Fruit fly (Drosophila melanogaster): ENCODE data around the gene CG5828.
A peak's percentile ranks its signal among the peaks of the same experiment; 100 is the strongest.

Gene CG5828

DNA sequence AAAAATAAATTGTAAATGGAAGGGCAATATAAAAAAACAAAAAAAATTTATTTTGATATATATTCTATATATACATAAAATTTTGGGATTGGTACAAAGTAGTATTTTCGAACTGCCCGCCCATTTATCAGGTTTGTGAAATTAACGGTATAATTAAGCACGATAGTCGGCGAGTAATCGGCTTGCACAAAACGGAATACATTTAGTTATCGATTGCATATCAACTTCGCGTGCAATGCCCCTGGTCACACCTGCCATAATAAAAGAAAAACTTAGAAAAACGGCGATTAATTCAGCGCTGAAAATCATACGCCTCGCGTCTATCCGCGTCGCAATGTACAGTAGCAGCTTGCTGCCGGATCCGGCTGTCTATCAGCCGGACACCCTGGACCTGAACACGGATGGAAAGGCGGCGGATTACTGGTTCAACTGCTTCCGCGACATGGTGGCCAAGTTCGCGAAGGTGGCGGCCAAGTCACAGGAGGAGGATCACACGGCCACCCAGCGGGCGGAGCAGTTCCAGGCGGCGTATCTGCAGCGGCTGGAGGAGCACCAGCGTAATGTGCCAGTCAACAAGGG is at the start of gene CG5828:
CG5828 (plus strand) TSS at position 205 of the 579 bp plus-strand sequence.
- no peak for TF ChIP-seq CG5204 (GFP tag; optimal IDR thresholded peaks at IDR 0.05)
- peak; percentile 21 for TF ChIP-seq bab1 (GFP tag; optimal IDR thresholded peaks at IDR 0.05)
- TF ChIP-seq CG11617 (GFP tag; optimal IDR thresholded peaks at IDR 0.05) = no peak
- TF ChIP-seq ovo (GFP tag; optimal IDR thresholded peaks at IDR 0.05) = peak; percentile 60

DNA sequence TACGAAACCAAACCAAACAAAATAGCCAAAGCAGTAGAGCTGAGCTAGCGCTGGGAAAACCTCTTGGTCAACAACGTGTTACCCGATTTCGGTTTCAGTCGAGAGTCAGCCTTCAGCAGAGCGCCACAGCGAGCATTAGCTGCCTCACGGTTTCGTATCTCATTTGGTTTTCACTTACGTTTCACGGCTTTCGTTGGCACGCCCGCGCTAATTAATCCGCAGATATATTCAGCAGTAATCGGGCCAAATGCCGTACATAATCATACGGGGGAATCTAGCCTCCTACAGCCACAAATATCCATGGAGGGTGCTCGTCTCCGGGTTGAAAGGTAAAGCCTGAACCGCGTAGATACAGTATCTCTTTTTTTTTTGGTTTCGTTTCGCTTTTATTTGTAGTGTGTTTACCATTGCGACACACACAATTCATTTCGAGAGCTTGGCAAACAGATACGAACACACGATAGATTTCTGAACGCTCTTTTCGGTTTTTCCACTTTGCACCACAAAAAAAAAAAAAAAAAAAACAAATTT is 49.4 kb upstream of the CG5828 start, which contains the start of gene CG31650:
CG31650 (minus strand) TSS at position 352 of the 531 bp plus-strand sequence.
- TF ChIP-seq toe (GFP tag; optimal IDR thresholded peaks at IDR 0.05) (no peak), pad (GFP tag; optimal IDR thresholded peaks at IDR 0.05) (no peak), Mnt (GFP tag; optimal IDR thresholded peaks at IDR 0.05) (no peak), tj (GFP tag; optimal IDR thresholded peaks at IDR 0.05) (no peak), bab1 (GFP tag; optimal IDR thresholded peaks at IDR 0.05) (no peak), CG11617 (GFP tag; optimal IDR thresholded peaks at IDR 0.05) (no peak), kay (GFP tag; ENCODE audit: borderline replicate concordance) (no peak), Clk (GFP tag; optimal IDR thresholded peaks at IDR 0.05) (no peak)

DNA sequence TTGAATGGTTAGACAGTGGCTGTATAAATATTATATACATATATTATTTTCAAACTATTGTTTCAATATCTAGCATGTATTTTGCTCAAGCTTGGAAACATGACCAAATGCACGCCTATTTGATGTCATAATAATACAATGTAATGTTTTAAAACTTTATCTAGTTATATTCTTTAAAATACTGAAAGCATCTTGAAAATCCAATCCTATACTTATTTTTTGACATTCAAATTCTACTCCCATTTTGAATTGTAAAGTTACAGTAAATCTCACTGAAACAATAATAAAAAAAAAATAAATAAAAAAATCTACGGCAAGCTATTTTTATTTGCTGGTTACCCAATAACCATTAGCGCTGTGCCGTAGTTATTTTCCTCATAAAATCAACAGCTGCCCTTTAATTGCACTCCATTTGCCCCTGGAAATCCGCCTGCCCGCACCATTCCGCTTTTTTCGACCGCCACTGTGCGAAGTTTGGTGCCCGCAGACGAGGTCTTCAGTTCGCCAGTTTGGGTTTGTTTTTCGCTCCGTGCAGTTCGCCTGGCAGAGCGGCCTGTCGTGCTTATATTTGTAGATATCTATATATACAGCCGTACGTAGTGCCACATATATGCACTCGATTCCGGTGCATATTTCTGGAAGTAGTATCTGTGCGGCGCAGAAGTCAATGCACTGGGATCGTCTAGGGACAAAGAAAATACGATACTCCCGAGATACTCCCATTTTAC is 48.7 kb upstream of the CG5828 start:
- TF ChIP-seq toe (GFP tag; optimal IDR thresholded peaks at IDR 0.05) = no peak
- TF ChIP-seq CG12768 (GFP tag; optimal IDR thresholded peaks at IDR 0.05) = peak; percentile 10
- TF ChIP-seq Mnt (GFP tag; optimal IDR thresholded peaks at IDR 0.05) = peak; percentile 33
- peak; percentile 57 for TF ChIP-seq CG11617 (GFP tag; optimal IDR thresholded peaks at IDR 0.05)
- TF ChIP-seq pad (GFP tag; optimal IDR thresholded peaks at IDR 0.05) = peak; percentile 18
- no peak for TF ChIP-seq CG7045 (GFP tag; optimal IDR thresholded peaks at IDR 0.05)
- TF ChIP-seq CG1620 (GFP tag; optimal IDR thresholded peaks at IDR 0.05) = peak; percentile 4
- peak; percentile 57 for TF ChIP-seq CG33017 (tag; optimal IDR thresholded peaks at IDR 0.05)
- TF ChIP-seq CG7101 (tag; optimal IDR thresholded peaks at IDR 0.05) = peak; percentile 48
- peak; percentile 26 for TF ChIP-seq tj (GFP tag; optimal IDR thresholded peaks at IDR 0.05)
- no peak for TF ChIP-seq CG14711 (tag; optimal IDR thresholded peaks at IDR 0.05)
- no peak for TF ChIP-seq bab1 (GFP tag; optimal IDR thresholded peaks at IDR 0.05)
- no peak for TF ChIP-seq Clk (GFP tag; optimal IDR thresholded peaks at IDR 0.05)
- peak; percentile 13 for TF ChIP-seq cic (GFP tag; optimal IDR thresholded peaks at IDR 0.05)
- peak; percentile 66 for TF ChIP-seq kay (GFP tag; ENCODE audit: borderline replicate concordance)
- peak; percentile 15 for TF ChIP-seq CG5204 (GFP tag; optimal IDR thresholded peaks at IDR 0.05)
- no peak for TF ChIP-seq Hr96 (GFP tag; optimal IDR thresholded peaks at IDR 0.05)
- TF ChIP-seq cnc (optimal IDR thresholded peaks at IDR 0.05) = no peak
- TF ChIP-seq Crg-1 (GFP tag; optimal IDR thresholded peaks at IDR 0.05) = peak; percentile 34
- TF ChIP-seq ovo (GFP tag; optimal IDR thresholded peaks at IDR 0.05) = peak; percentile 58

DNA sequence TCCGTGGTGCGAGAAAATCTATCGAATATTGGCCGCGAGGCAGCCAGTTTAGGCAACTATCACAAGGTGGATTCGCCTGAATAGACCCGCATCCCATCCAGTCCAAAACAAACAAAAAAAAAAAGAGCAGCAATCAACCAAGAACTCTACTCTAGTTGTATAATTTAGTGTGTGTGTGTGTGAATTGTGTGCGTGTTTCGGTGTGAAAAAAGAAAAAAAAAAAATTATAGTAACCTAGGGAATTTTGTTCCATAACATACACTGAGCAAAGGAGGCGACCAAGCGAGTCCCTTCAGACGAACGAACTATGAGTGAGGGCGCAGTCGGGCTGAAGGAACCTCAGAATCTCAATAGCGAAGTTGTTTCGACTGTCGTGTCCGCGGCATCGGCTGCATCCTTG is 47.5 kb upstream of the CG5828 start:
- TF ChIP-seq Crg-1 (GFP tag; optimal IDR thresholded peaks at IDR 0.05) = no peak
- TF ChIP-seq CG7101 (tag; optimal IDR thresholded peaks at IDR 0.05) = no peak
- TF ChIP-seq kay (GFP tag; ENCODE audit: borderline replicate concordance) = no peak

dm6 chr2L:5049974-5050373 is 43.8 kb upstream of the CG5828 start:
- TF ChIP-seq Crg-1 (GFP tag; optimal IDR thresholded peaks at IDR 0.05) (no peak), CG5204 (GFP tag; optimal IDR thresholded peaks at IDR 0.05) (no peak), cnc (optimal IDR thresholded peaks at IDR 0.05) (no peak), Hr96 (GFP tag; optimal IDR thresholded peaks at IDR 0.05) (no peak), CG1620 (GFP tag; optimal IDR thresholded peaks at IDR 0.05) (no peak), Clk (GFP tag; optimal IDR thresholded peaks at IDR 0.05) (no peak), cic (GFP tag; optimal IDR thresholded peaks at IDR 0.05) (no peak), CG14711 (tag; optimal IDR thresholded peaks at IDR 0.05) (no peak), bab1 (GFP tag; optimal IDR thresholded peaks at IDR 0.05) (no peak), Mnt (GFP tag; optimal IDR thresholded peaks at IDR 0.05) (no peak), kay (GFP tag; ENCODE audit: borderline replicate concordance) (no peak), CG7045 (GFP tag; optimal IDR thresholded peaks at IDR 0.05) (no peak), ovo (GFP tag; optimal IDR thresholded peaks at IDR 0.05) (no peak), CG12768 (GFP tag; optimal IDR thresholded peaks at IDR 0.05) (no peak), pad (GFP tag; optimal IDR thresholded peaks at IDR 0.05) (no peak)

DNA sequence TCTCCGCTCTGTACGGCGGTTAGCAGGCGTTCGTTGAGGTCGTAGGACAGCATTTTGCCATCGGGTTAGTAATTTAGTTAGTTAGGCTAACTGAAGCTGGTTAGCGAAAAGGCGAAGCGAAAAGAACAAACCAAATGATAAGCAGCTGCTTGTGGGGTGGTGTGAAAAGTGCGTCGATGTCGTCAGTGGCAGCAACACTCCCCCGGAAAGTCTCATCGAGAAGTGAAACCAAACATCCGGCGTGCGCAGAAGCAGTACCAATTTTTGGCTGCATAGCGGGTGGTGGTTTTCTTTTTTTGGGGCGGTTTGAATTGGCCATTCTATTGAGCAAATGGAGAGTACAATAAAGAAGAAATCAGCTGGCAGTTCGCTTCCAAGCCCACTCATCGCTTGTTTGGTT is 43.0 kb upstream of the CG5828 start, which contains the start of gene CG9121:
CG9121 (minus strand) TSS at position 238 of the 400 bp plus-strand sequence.
- TF ChIP-seq CG11617 (GFP tag; optimal IDR thresholded peaks at IDR 0.05) = no peak

DNA sequence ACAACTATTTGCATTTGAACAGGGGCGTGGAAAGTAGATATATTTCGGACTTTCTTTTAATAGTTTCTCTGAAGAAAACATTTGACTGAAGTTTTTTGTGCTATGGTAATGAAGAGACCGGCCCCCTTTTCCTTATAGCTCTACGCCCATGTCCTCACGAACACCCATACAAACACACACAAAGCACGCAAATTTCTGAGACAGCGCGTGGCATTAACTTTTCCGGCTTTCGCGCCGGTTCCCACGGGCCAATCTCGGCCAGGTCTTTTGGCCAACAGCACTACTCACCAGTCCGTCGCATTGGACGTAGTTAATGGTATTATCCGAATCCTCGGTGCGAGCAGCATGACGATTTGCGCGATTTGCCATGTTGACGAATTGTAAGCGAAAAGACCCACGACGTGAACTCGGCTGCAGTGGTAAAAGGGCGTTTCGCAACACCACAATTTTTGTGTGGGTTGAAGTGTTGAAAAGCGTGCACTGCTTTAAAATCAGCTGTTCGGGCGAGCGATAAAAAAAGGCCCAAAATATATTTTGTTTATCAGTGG is 41.3 kb upstream of the CG5828 start, which contains the start of gene senju:
senju (plus strand) TSS at position 477 of the 548 bp plus-strand sequence.
- TF ChIP-seq ovo (GFP tag; optimal IDR thresholded peaks at IDR 0.05) (peak; percentile 83), Crg-1 (GFP tag; optimal IDR thresholded peaks at IDR 0.05) (peak; percentile 97), cnc (optimal IDR thresholded peaks at IDR 0.05) (no peak), Mnt (GFP tag; optimal IDR thresholded peaks at IDR 0.05) (peak; percentile 98), CG1620 (GFP tag; optimal IDR thresholded peaks at IDR 0.05) (peak; percentile 94), tj (GFP tag; optimal IDR thresholded peaks at IDR 0.05) (peak; percentile 83), CG7045 (GFP tag; optimal IDR thresholded peaks at IDR 0.05) (peak; percentile 77), toe (GFP tag; optimal IDR thresholded peaks at IDR 0.05) (no peak), CG11617 (GFP tag; optimal IDR thresholded peaks at IDR 0.05) (peak; percentile 86), CG12768 (GFP tag; optimal IDR thresholded peaks at IDR 0.05) (peak; percentile 91), bab1 (GFP tag; optimal IDR thresholded peaks at IDR 0.05) (peak; percentile 80), Clk (GFP tag; optimal IDR thresholded peaks at IDR 0.05) (peak; percentile 67), kay (GFP tag; ENCODE audit: borderline replicate concordance) (no peak), pad (GFP tag; optimal IDR thresholded peaks at IDR 0.05) (peak; percentile 88), CG14711 (tag; optimal IDR thresholded peaks at IDR 0.05) (peak; percentile 66), cic (GFP tag; optimal IDR thresholded peaks at IDR 0.05) (peak; percentile 89), Hr96 (GFP tag; optimal IDR thresholded peaks at IDR 0.05) (peak; percentile 79), CG7101 (tag; optimal IDR thresholded peaks at IDR 0.05) (peak; percentile 86), CG5204 (GFP tag; optimal IDR thresholded peaks at IDR 0.05) (no peak), CG33017 (tag; optimal IDR thresholded peaks at IDR 0.05) (peak; percentile 82)
